Fruit fly (Drosophila melanogaster): ENCODE data around the gene CG1571.
A peak's percentile ranks its signal among the peaks of the same experiment; 100 is the strongest.

CG1571 gene

DNA sequence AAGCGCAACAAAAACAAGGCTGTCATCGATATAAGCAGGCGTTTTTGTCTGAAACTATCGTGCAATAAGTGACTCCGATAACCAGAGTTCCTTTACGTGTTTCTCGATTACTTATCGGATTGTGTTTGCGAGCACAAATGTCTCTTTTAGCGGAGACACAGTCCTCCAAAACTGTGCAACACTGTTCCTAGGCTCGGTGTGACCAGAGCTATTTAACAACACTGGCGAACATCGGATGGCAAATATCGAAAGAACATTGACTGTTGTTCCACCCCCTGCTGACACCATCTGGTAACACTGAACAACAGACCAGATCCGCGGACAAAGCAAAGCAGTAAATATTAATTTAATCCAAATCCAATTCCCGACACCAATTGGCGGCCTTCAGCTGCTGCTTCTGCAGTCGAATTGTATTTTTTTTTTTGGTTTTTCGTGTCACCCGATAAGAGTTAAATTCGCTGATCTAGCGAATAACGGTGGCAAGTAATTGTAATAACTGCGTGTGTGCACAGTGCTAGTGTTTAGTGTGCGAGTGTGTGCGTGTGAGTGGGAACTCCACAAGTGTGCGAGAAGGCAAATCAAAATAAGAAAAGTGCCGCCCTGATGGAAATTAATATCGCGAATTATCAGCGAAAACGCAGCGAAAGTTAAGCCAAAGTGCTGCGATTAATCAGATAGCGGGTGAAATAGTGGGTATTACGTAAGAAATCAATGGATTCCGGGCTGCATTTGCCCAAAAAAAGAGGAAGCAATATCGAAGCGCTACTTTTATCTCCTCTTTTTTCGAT is 14.1 kb upstream of the CG1571 start, which contains the start of gene mys (continued):
- TF ChIP-seq CG1233 (GFP tag; optimal IDR thresholded peaks at IDR 0.05) (peak; percentile 42), p53 (GFP tag; optimal IDR thresholded peaks at IDR 0.05) (peak; percentile 79), CG34224 (GFP tag; IDR thresholded peaks at IDR 0.05; ENCODE audit: partially characterized antibody) (peak; percentile 95), Hand (GFP tag; optimal IDR thresholded peaks at IDR 0.05) (no peak), yki (optimal IDR thresholded peaks at IDR 0.05) (no peak), CG1792 (GFP tag; optimal IDR thresholded peaks at IDR 0.05) (peak; percentile 62), fd96Cb (tag; optimal IDR thresholded peaks at IDR 0.05) (no peak), Dek (tag; optimal IDR thresholded peaks at IDR 0.05) (peak; percentile 73), CG15073 (GFP tag; optimal IDR thresholded peaks at IDR 0.05) (no peak), B-H1 (GFP tag; IDR thresholded peaks at IDR 0.05) (no peak), CG2199 (GFP tag; IDR thresholded peaks at IDR 0.05) (0 out of 3 replicates have a peak, but pooled peaks have one; percentile 29), CG1529 (GFP tag; optimal IDR thresholded peaks at IDR 0.05) (no peak), CG34422 (GFP tag; IDR thresholded peaks at IDR 0.05) (peak; percentile 71; the same call in 2 of the 3 replicates), Stat92E (GFP tag; optimal IDR thresholded peaks at IDR 0.05) (no peak), chn (GFP tag; optimal IDR thresholded peaks at IDR 0.05) (peak; percentile 71), bsh (GFP tag; optimal IDR thresholded peaks at IDR 0.05) (peak; percentile 34 to 52), so (GFP tag; IDR thresholded peaks at IDR 0.05) (no peak), z (GFP tag; IDR thresholded peaks at IDR 0.05) (peak; percentile 71; the same call in 2 of the 3 replicates), Mad (GFP tag; optimal IDR thresholded peaks at IDR 0.05) (peak; percentile 64), Mrtf (GFP tag; IDR thresholded peaks at IDR 0.05) (peak; percentile 53; the same call in 1 of the 3 replicates), chif (GFP tag; optimal IDR thresholded peaks at IDR 0.05) (peak; percentile 46 to 58), Oaz (GFP tag; IDR thresholded peaks at IDR 0.05) (no peak), Lim3 (GFP tag; IDR thresholded peaks at IDR 0.05) (no peak), CG6765 (GFP tag; optimal IDR thresholded peaks at IDR 0.05) (peak; percentile 69), CG2129 (GFP tag; IDR thresholded peaks at IDR 0.05; ENCODE audit: partially characterized antibody) (peak; percentile 87), CG9797 (GFP tag; optimal IDR thresholded peaks at IDR 0.05) (peak; percentile 100), pum (GFP tag; optimal IDR thresholded peaks at IDR 0.05) (peak; percentile 76), ara (GFP tag; IDR thresholded peaks at IDR 0.05) (0 out of 2 replicates have a peak, but pooled peaks have one; percentile 15), fd3F (GFP tag; optimal IDR thresholded peaks at IDR 0.05) (peak; percentile 21), Awh (GFP tag; IDR thresholded peaks at IDR 0.05) (no peak), Atf6 (GFP tag; IDR thresholded peaks at IDR 0.05) (peak; percentile 33; the same call in 1 of the 2 replicates), CG16815 (GFP tag; optimal IDR thresholded peaks at IDR 0.05) (peak; percentile 35), abd-A (tag; optimal IDR thresholded peaks at IDR 0.05) (no peak), CG13287 (GFP tag; IDR thresholded peaks at IDR 0.05; ENCODE audit: partially characterized antibody) (peak; percentile 97), CG9817 (tag; optimal IDR thresholded peaks at IDR 0.05) (peak; percentile 66), NFAT (GFP tag; IDR thresholded peaks at IDR 0.05) (peak; percentile 85), CG4820 (GFP tag; optimal IDR thresholded peaks at IDR 0.05) (peak; percentile 46), trh (GFP tag; optimal IDR thresholded peaks at IDR 0.05) (peak; percentile 44), Taf1 (GFP tag; IDR thresholded peaks at IDR 0.05) (no peak; the same call in 1 of the 2 replicates), Doc2 (GFP tag; IDR thresholded peaks at IDR 0.05) (no peak), nau (GFP tag; optimal IDR thresholded peaks at IDR 0.05) (peak; percentile 6), dmrt11E (tag; optimal IDR thresholded peaks at IDR 0.05) (peak; percentile 39), Oli (tag; optimal IDR thresholded peaks at IDR 0.05) (no peak), CG30403 (GFP tag; optimal IDR thresholded peaks at IDR 0.05) (peak; percentile 70), lbe (GFP tag; optimal IDR thresholded peaks at IDR 0.05) (peak; percentile 41), CG15011 (GFP tag; optimal IDR thresholded peaks at IDR 0.05) (no peak), schlank (tag; optimal IDR thresholded peaks at IDR 0.05) (no peak), vfl (GFP tag; optimal IDR thresholded peaks at IDR 0.05) (peak; percentile 18), pita (GFP tag; optimal IDR thresholded peaks at IDR 0.05) (peak; percentile 90)
